Fruit fly (Drosophila melanogaster) whole organism, embryonic: ENCODE measurements around the gene Gcn5.

Experiments
- Aef1 ChIP-seq: fragments of 200-800 bp; sonication (Bioruptor generic); IDR thresholded peaks from 3 replicates; pipeline ENCODE4 v1.3.6; 2022; ENCODE audit warnings: missing biosample characterization, missing genetic modification characterization
- CG11247 ChIP-seq: fragments of 200-800 bp; sonication (Bioruptor generic); IDR thresholded peaks from 2 replicates; pipeline ENCODE4 v1.3.6; 2022; ENCODE audit warnings: missing biosample characterization, missing genetic modification characterization
- CG12942 ChIP-seq: fragments of 200-800 bp; sonication (Bioruptor generic); optimal IDR thresholded peaks from 3 replicates; lab custom pipeline; 2016; ENCODE audit warnings: missing biosample characterization, missing genetic modification characterization
- CG15479 ChIP-seq: fragments of 200-800 bp; sonication (Bioruptor generic); optimal IDR thresholded peaks from 3 replicates; lab custom pipeline; 2019; ENCODE audit warnings: missing biosample characterization, mild to moderate bottlenecking, missing genetic modification characterization, moderate library complexity
- CG17186 ChIP-seq: fragments of 200-800 bp; sonication (Bioruptor generic); optimal IDR thresholded peaks from 3 replicates; lab custom pipeline; 2017; ENCODE audit warnings: missing biosample characterization, missing genetic modification reagents, missing genetic modification characterization
- CG17912 ChIP-seq: fragments of 200-800 bp; sonication (Bioruptor generic); optimal IDR thresholded peaks from 2 replicates; lab custom pipeline; 2018; ENCODE audit warnings: missing biosample characterization, mild to moderate bottlenecking, missing genetic modification characterization
- CG30403 ChIP-seq: fragments of 200-800 bp; sonication (Bioruptor generic); optimal IDR thresholded peaks from 3 replicates; lab custom pipeline; 2016; ENCODE audit warnings: missing biosample characterization, missing genetic modification characterization
- CG34224 ChIP-seq: fragments of 200-800 bp; sonication (Bioruptor generic); IDR thresholded peaks from 3 replicates; pipeline ENCODE4 v1.3.6; 2022; ENCODE audit warnings: missing biosample characterization, missing genetic modification characterization; ENCODE audit not compliant: partially characterized antibody
- CG43689 ChIP-seq: fragments of 200-800 bp; sonication (Bioruptor generic); IDR thresholded peaks from 2 replicates; pipeline ENCODE4 v1.3.6; 2022; ENCODE audit warnings: missing biosample characterization, missing genetic modification characterization
- CG4617 ChIP-seq: fragments of 200-800 bp; sonication (Bioruptor generic); optimal IDR thresholded peaks from 3 replicates; lab custom pipeline; 2016; ENCODE audit warnings: missing biosample characterization, missing genetic modification characterization, borderline replicate concordance
- CG7745 ChIP-seq: fragments of 200-800 bp; sonication (Bioruptor generic); optimal IDR thresholded peaks from 2 replicates; lab custom pipeline; 2018; ENCODE audit warnings: missing biosample characterization, mild to moderate bottlenecking, missing genetic modification characterization, moderate library complexity
- CG7987 ChIP-seq: fragments of 200-800 bp; sonication (Bioruptor generic); optimal IDR thresholded peaks from 2 replicates; lab custom pipeline; 2018; ENCODE audit warnings: missing biosample characterization, mild to moderate bottlenecking, missing genetic modification characterization, moderate library complexity
- CG9727 ChIP-seq: fragments of 200-800 bp; sonication (Bioruptor generic); optimal IDR thresholded peaks from 3 replicates; lab custom pipeline; 2017; ENCODE audit warnings: missing biosample characterization, mild to moderate bottlenecking, missing genetic modification characterization
- Dip2 ChIP-seq: fragments of 200-800 bp; sonication (Bioruptor generic); IDR thresholded peaks from 2 replicates; pipeline ENCODE4 v1.3.6; 2022; ENCODE audit warnings: missing biosample characterization, missing genetic modification characterization
- Ets97D ChIP-seq: fragments of 200-800 bp; sonication (Bioruptor generic); optimal IDR thresholded peaks from 3 replicates; lab custom pipeline; 2016; ENCODE audit warnings: missing biosample characterization, missing genetic modification characterization
- Hsf ChIP-seq: fragments of 200-800 bp; sonication (Bioruptor generic); optimal IDR thresholded peaks from 3 replicates; lab custom pipeline; 2016; ENCODE audit warnings: missing biosample characterization, missing genetic modification characterization
- MBD-R2 ChIP-seq: fragments of 200-800 bp; sonication (Bioruptor generic); IDR thresholded peaks from 2 replicates; pipeline ENCODE4 v1.3.6; 2022; ENCODE audit warnings: missing biosample characterization, missing genetic modification characterization
- MTF-1 ChIP-seq: fragments of 200-800 bp; sonication (Bioruptor generic); optimal IDR thresholded peaks from 2 replicates; lab custom pipeline; 2018; ENCODE audit warnings: missing biosample characterization, mild to moderate bottlenecking, missing genetic modification characterization, borderline replicate concordance
- NK7.1 ChIP-seq: fragments of 200-800 bp; sonication (Bioruptor generic); optimal IDR thresholded peaks from 3 replicates; lab custom pipeline; 2016; ENCODE audit warnings: missing biosample characterization, missing genetic modification characterization
- PHDP ChIP-seq: fragments of 200-800 bp; sonication (Bioruptor generic); optimal IDR thresholded peaks from 3 replicates; lab custom pipeline; 2018; ENCODE audit warnings: missing biosample characterization, mild to moderate bottlenecking, missing genetic modification characterization, moderate library complexity
- Ravus ChIP-seq: fragments of 200-800 bp; sonication (Bioruptor generic); IDR thresholded peaks from 2 replicates; pipeline ENCODE4 v1.3.6; 2022; ENCODE audit warnings: missing biosample characterization, missing genetic modification characterization
- Rx ChIP-seq: fragments of 200-800 bp; sonication (Bioruptor generic); IDR thresholded peaks from 2 replicates; pipeline ENCODE4 v1.3.6; 2022; ENCODE audit warnings: missing biosample characterization, missing genetic modification characterization
- Sin3A ChIP-seq: fragments of >200 bp; optimal IDR thresholded peaks from 2 replicates; lab custom pipeline; 2018
- Spps ChIP-seq: fragments of 200-800 bp; sonication (Bioruptor generic); optimal IDR thresholded peaks from 2 replicates; lab custom pipeline; 2018; ENCODE audit warnings: missing biosample characterization, mild to moderate bottlenecking, missing genetic modification characterization
- Stat92E ChIP-seq, 3 experiments: fragments of >200 bp in 2 of 3; fragments of 200-800 bp in 1 of 3; sonication (Bioruptor generic) in 1 of 3; optimal IDR thresholded peaks; 2 replicates each; lab custom pipeline; 2017 to 2019; ENCODE audit warnings: missing biosample characterization in 3 of 3, missing genetic modification characterization in 3 of 3, mild to moderate bottlenecking in 1 of 3, moderate library complexity in 1 of 3
- Tbp ChIP-seq: fragments of >200 bp; optimal IDR thresholded peaks from 2 replicates; lab custom pipeline; 2018; ENCODE audit warnings: missing biosample characterization, missing genetic modification characterization
- ac ChIP-seq: fragments of 200-800 bp; sonication (Bioruptor generic); optimal IDR thresholded peaks from 3 replicates; lab custom pipeline; 2017; ENCODE audit warnings: missing biosample characterization, mild to moderate bottlenecking, missing genetic modification characterization
- bowl ChIP-seq: fragments of 200-800 bp; sonication (Bioruptor generic); IDR thresholded peaks from 2 replicates; pipeline ENCODE4 v1.3.6; 2022; ENCODE audit warnings: missing biosample characterization, missing genetic modification characterization
- chn ChIP-seq: fragments of 200-800 bp; sonication (Bioruptor generic); optimal IDR thresholded peaks from 2 replicates; lab custom pipeline; 2016; ENCODE audit warnings: missing biosample characterization, missing genetic modification characterization
- danr ChIP-seq: fragments of 200-800 bp; sonication (Bioruptor generic); IDR thresholded peaks from 2 replicates; pipeline ENCODE4 v1.3.6; 2022; ENCODE audit warnings: missing biosample characterization, missing genetic modification characterization
- dimm ChIP-seq: fragments of 200-800 bp; sonication (Bioruptor generic); IDR thresholded peaks from 2 replicates; pipeline ENCODE4 v1.3.6; 2022; ENCODE audit warnings: missing biosample characterization, missing genetic modification characterization
- fru ChIP-seq: fragments of >200 bp; optimal IDR thresholded peaks from 2 replicates; lab custom pipeline; 2017
- gcm ChIP-seq: fragments of 200-800 bp; sonication (Bioruptor generic); optimal IDR thresholded peaks from 2 replicates; lab custom pipeline; 2019; ENCODE audit warnings: missing biosample characterization, mild to moderate bottlenecking, missing genetic modification characterization, moderate library complexity
- jing ChIP-seq: fragments of 200-800 bp; sonication (Bioruptor generic); optimal IDR thresholded peaks from 2 replicates; lab custom pipeline; 2018; ENCODE audit warnings: missing biosample characterization, mild to moderate bottlenecking, missing genetic modification characterization
- luna ChIP-seq: fragments of 200-800 bp; sonication (Bioruptor generic); optimal IDR thresholded peaks from 2 replicates; lab custom pipeline; 2016; ENCODE audit warnings: missing biosample characterization, missing genetic modification characterization
- maf-S ChIP-seq: fragments of 200-800 bp; sonication (Bioruptor generic); optimal IDR thresholded peaks from 2 replicates; lab custom pipeline; 2016; ENCODE audit warnings: missing biosample characterization, missing genetic modification characterization
- mirr ChIP-seq: fragments of 200-800 bp; sonication (Bioruptor generic); optimal IDR thresholded peaks from 3 replicates; lab custom pipeline; 2018; ENCODE audit warnings: missing biosample characterization, mild to moderate bottlenecking, missing genetic modification characterization
- nerfin-1 ChIP-seq: fragments of 200-800 bp; sonication (Bioruptor generic); optimal IDR thresholded peaks from 3 replicates; lab custom pipeline; 2019; ENCODE audit warnings: missing biosample characterization, mild to moderate bottlenecking, missing genetic modification characterization, moderate library complexity
- nom ChIP-seq: fragments of 200-800 bp; sonication (Bioruptor generic); optimal IDR thresholded peaks from 2 replicates; lab custom pipeline; 2017; ENCODE audit warnings: missing biosample characterization, missing genetic modification characterization, mild to moderate bottlenecking, moderate library complexity, missing genetic modification reagents
- pum ChIP-seq: fragments of 200-800 bp; sonication (Bioruptor generic); optimal IDR thresholded peaks from 2 replicates; lab custom pipeline; 2016; ENCODE audit warnings: missing biosample characterization, missing genetic modification characterization
- pzg ChIP-seq: fragments of 200-800 bp; sonication (Bioruptor generic); optimal IDR thresholded peaks from 3 replicates; lab custom pipeline; 2018; ENCODE audit warnings: missing biosample characterization, mild to moderate bottlenecking, missing genetic modification characterization, moderate library complexity
- ro ChIP-seq: fragments of 200-800 bp; sonication (Bioruptor generic); IDR thresholded peaks from 2 replicates; pipeline ENCODE4 v1.3.6; 2022; ENCODE audit warnings: missing biosample characterization, missing genetic modification characterization
- schlank ChIP-seq: fragments of 200-800 bp; sonication (Bioruptor generic); optimal IDR thresholded peaks from 2 replicates; lab custom pipeline; 2018; ENCODE audit warnings: missing biosample characterization, mild to moderate bottlenecking, missing genetic modification characterization
- sens-2 ChIP-seq: fragments of 200-800 bp; sonication (Bioruptor generic); IDR thresholded peaks from 2 replicates; pipeline ENCODE4 v1.3.6; 2022; ENCODE audit warnings: missing biosample characterization, missing genetic modification characterization
- sqz ChIP-seq: fragments of 200-800 bp; sonication (Bioruptor generic); optimal IDR thresholded peaks from 3 replicates; lab custom pipeline; 2018; ENCODE audit warnings: missing biosample characterization, mild to moderate bottlenecking, missing genetic modification characterization
- trh ChIP-seq: fragments of 200-800 bp; sonication (Bioruptor generic); optimal IDR thresholded peaks from 2 replicates; lab custom pipeline; 2016; ENCODE audit warnings: missing biosample characterization, missing genetic modification characterization
- unpg ChIP-seq: fragments of 200-800 bp; sonication (Bioruptor generic); optimal IDR thresholded peaks from 3 replicates; lab custom pipeline; 2018; ENCODE audit warnings: missing biosample characterization, mild to moderate bottlenecking, missing genetic modification characterization, moderate library complexity
- usp ChIP-seq: fragments of >200 bp; optimal IDR thresholded peaks from 2 replicates; lab custom pipeline; 2017; ENCODE audit warnings: missing biosample characterization, missing genetic modification characterization
- wek ChIP-seq: fragments of 200-800 bp; sonication (Bioruptor generic); optimal IDR thresholded peaks from 3 replicates; lab custom pipeline; 2018; ENCODE audit warnings: missing biosample characterization, mild to moderate bottlenecking, missing genetic modification characterization, moderate library complexity
- yki ChIP-seq: fragments of >200 bp; optimal IDR thresholded peaks from 3 replicates; lab custom pipeline; 2018
- zf30C ChIP-seq: fragments of 200-800 bp; sonication (Bioruptor generic); optimal IDR thresholded peaks from 3 replicates; lab custom pipeline; 2018; ENCODE audit warnings: missing biosample characterization, mild to moderate bottlenecking, missing genetic modification characterization

Gene Gcn5

DNA sequence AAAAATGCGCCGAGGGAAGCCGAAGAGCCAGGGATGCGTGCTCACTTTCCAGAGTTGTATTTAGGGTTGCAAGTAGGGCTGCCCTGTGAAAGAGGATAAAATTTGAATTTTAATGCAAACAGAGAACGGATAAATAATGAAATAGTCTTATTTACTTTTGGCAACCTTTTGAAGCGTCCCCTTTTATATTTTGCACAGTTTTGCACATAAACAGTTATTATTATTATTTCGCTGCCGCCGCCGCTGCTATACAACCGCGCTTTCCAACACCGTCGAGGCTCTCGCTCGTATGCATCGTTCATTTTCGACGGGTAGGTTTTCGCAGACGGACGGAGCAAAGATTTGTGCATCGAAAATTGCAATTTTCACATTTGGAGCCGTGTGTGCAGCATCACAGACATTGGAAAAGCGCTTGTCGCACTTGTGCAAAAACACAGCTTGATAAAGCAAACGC, 9.0 kb downstream of the Gcn5 start, which contains the start of the genes sti and tral (continued):
- TF ChIP-seq CG12942 (GFP tag; lab: Kevin White, UChicago) (peak; percentile 90), nerfin-1 (tag; lab: Kevin White, UChicago) (peak; percentile 81), Sin3A (peak; percentile 97), CG17186 (GFP tag; lab: Kevin White, UChicago) (peak; percentile 94), MBD-R2 (GFP tag; lab: Robert Waterston, UW) (peak; percentile 91), sqz (peak; percentile 79), maf-S (GFP tag; lab: Kevin White, UChicago) (peak; percentile 94), nom (peak; percentile 51), jing (GFP tag; lab: Kevin White, UChicago) (peak; percentile 64), unpg (GFP tag; lab: Kevin White, UChicago) (peak; percentile 81), usp (GFP tag; lab: Kevin White, UChicago) (no peak), Dip2 (GFP tag; lab: Robert Waterston, UW) (no peak), schlank (tag; lab: Kevin White, UChicago) (peak; percentile 72), ac (peak; percentile 16), CG30403 (GFP tag; lab: Kevin White, UChicago) (peak; percentile 95), MTF-1 (GFP tag; lab: Kevin White, UChicago) (peak; percentile 4), sens-2 (peak; percentile 21; the same call in 1 of the 2 replicates), CG9727 (GFP tag; lab: Kevin White, UChicago) (peak; percentile 88), Aef1 (peak; percentile 84), chn (GFP tag; lab: Kevin White, UChicago) (peak; percentile 94), trh (GFP tag; lab: Kevin White, UChicago) (peak; percentile 83), Tbp (GFP tag; lab: Kevin White, UChicago) (peak; percentile 67), gcm (GFP tag; lab: Kevin White, UChicago) (peak; percentile 71), bowl (0 out of 2 replicates have a peak, but pooled peaks have one; percentile 50), fru (peak; percentile 38), Stat92E (GFP tag; optimal IDR thresholded peaks at IDR 0.05; lab: Kevin White, UChicago) (peak in 1 of 3 experiments; percentile 2), luna (GFP tag; lab: Kevin White, UChicago) (peak; percentile 88), pzg (peak; percentile 93), wek (GFP tag; lab: Kevin White, UChicago) (peak; percentile 1), yki (lab: Kevin White, UChicago) (no peak), CG15479 (GFP tag; lab: Kevin White, UChicago) (peak; percentile 43), CG7745 (tag; lab: Kevin White, UChicago) (no peak), CG34224 (GFP tag; lab: Robert Waterston, UW) (0 out of 3 replicates have a peak, but pooled peaks have one; percentile 15), Ets97D (GFP tag; lab: Kevin White, UChicago) (peak; percentile 97), CG7987 (GFP tag; lab: Kevin White, UChicago) (peak; percentile 68), ro (GFP tag; lab: Robert Waterston, UW) (peak; percentile 57; the same call in 1 of the 2 replicates), CG43689 (peak; percentile 24; the same call in 1 of the 2 replicates), NK7.1 (GFP tag; lab: Kevin White, UChicago) (peak; percentile 88), zf30C (GFP tag; lab: Kevin White, UChicago) (peak; percentile 18), dimm (GFP tag; lab: Robert Waterston, UW) (0 out of 2 replicates have a peak, but pooled peaks have one; percentile 10), CG17912 (GFP tag; lab: Kevin White, UChicago) (peak; percentile 69), Rx (GFP tag; lab: Robert Waterston, UW) (peak; percentile 79), Ravus (peak; percentile 62), pum (peak; percentile 95), CG4617 (GFP tag; lab: Kevin White, UChicago) (peak; percentile 92), PHDP (peak; percentile 84), Hsf (peak; percentile 95), danr (GFP tag; lab: Robert Waterston, UW) (peak; percentile 66; the same call in 1 of the 2 replicates), CG11247 (GFP tag; lab: Robert Waterston, UW) (peak; percentile 83), Spps (tag; lab: Kevin White, UChicago) (peak; percentile 70), mirr (peak; percentile 84)
